Worm (Caenorhabditis elegans) whole organism, early embryonic: ENCODE results near the gene F37H8.5.
A peak's percentile ranks its signal among the peaks of the same experiment; 100 is the strongest.

ENCODE experiments used
- B0310.2 ChIP-seq: sonication (generic microtip); optimal IDR thresholded peaks from 2 replicates; lab custom pipeline; 2016; ENCODE audit warnings: mild to moderate bottlenecking, missing genetic modification characterization, missing compliant biosample characterization
- F13C5.2 ChIP-seq: sonication (generic microtip); optimal IDR thresholded peaks from 2 replicates; lab custom pipeline; 2017; ENCODE audit warnings: mild to moderate bottlenecking, missing genetic modification characterization, inconsistent platforms, missing compliant biosample characterization
- ama-1 ChIP-seq: fragments of 150-350 bp; optimal IDR thresholded peaks from 2 replicates; lab custom pipeline; 2014
- ceh-13 ChIP-seq: fragments of 200-800 bp; sonication (Bioruptor generic); optimal IDR thresholded peaks from 2 replicates; lab custom pipeline; 2018; ENCODE audit warnings: mild to moderate bottlenecking, missing genetic modification characterization, missing compliant biosample characterization
- ets-7 ChIP-seq: sonication (generic microtip); optimal IDR thresholded peaks from 2 replicates; lab custom pipeline; 2016; ENCODE audit warnings: missing genotype, missing genetic modification characterization, missing compliant biosample characterization
- flt-1 ChIP-seq: fragments of 200-800 bp; sonication (Bioruptor generic); IDR thresholded peaks from 2 replicates; pipeline ENCODE4 v1.3.6; 2022; ENCODE audit warnings: missing genetic modification characterization, missing compliant biosample characterization
- hmbx-1 ChIP-seq: sonication (generic microtip); optimal IDR thresholded peaks from 2 replicates; lab custom pipeline; 2016; ENCODE audit warnings: mild to moderate bottlenecking, missing genetic modification characterization, missing compliant biosample characterization
- hnd-1 ChIP-seq: sonication (generic microtip); optimal IDR thresholded peaks from 2 replicates; lab custom pipeline; 2016; ENCODE audit warnings: missing genetic modification characterization, missing compliant biosample characterization
- sea-1 ChIP-seq: fragments of 200-800 bp; sonication (Bioruptor generic); conservative IDR thresholded peaks from 2 replicates; pipeline ENCODE4 v1.3.6; 2022; ENCODE audit warnings: missing genetic modification characterization, missing compliant biosample characterization
- tbx-11 ChIP-seq: fragments of 200-800 bp; sonication (Bioruptor generic); IDR thresholded peaks from 2 replicates; pipeline ENCODE4 v1.3.6; 2022; ENCODE audit warnings: missing genetic modification characterization, missing compliant biosample characterization
- tra-4 ChIP-seq: sonication (generic microtip); optimal IDR thresholded peaks from 2 replicates; lab custom pipeline; 2017; ENCODE audit warnings: missing genetic modification characterization, missing compliant biosample characterization

DNA sequence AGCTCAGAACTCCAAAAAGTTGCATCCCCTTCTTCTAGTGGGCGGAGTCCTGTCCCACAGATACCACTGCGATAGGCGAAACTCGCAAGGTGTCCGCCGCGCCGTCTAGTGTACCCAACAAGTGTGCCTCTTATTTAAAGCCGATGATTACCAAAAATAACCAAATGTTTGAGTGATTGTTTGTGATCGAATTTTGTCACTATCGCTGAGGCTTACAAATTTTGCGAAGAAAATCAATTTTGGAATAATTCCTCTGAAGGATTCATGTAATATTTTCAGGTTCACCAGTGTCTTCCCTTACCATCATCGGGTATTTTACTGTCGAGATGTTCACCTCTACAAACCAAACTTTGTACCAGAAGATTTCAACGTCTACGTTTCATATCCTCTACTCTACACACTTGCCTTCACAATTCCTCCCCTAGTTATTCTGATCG is 36.1 kb downstream of the F37H8.5 start:
- no peak for TF ChIP-seq ama-1 (lab: Kevin White, UChicago)
- TF ChIP-seq tbx-11: no peak
- TF ChIP-seq B0310.2: no peak
- no peak for TF ChIP-seq flt-1 (GFP tag; lab: Robert Waterston, UW)
- TF ChIP-seq ceh-13: no peak
- no peak for TF ChIP-seq sea-1 (GFP tag; lab: Robert Waterston, UW)
- no peak for TF ChIP-seq hnd-1 (tag; lab: Kevin White, UChicago)
- no peak for TF ChIP-seq hmbx-1 (tag; lab: Kevin White, UChicago)
- no peak for TF ChIP-seq ets-7 (tag; lab: Kevin White, UChicago)
- TF ChIP-seq F13C5.2 (tag; lab: Kevin White, UChicago): peak; percentile 38
- TF ChIP-seq tra-4: no peak
